Worm (Caenorhabditis elegans) whole organism, mixed stage, embryonic: ENCODE measurements around the gene C18A3.3.
A peak's percentile ranks its signal among the peaks of the same experiment; 100 is the strongest.

Experiments
- M03D4.4 ChIP-seq: sonication (generic microtip); optimal IDR thresholded peaks from 2 replicates; lab custom pipeline; 2017; ENCODE audit warnings: mild to moderate bottlenecking, missing genetic modification characterization, missing compliant biosample characterization
- bed-3 ChIP-seq: fragments of 200-800 bp; sonication (Bioruptor generic); optimal IDR thresholded peaks from 3 replicates; lab custom pipeline; 2018; ENCODE audit warnings: mild to moderate bottlenecking, missing genetic modification characterization, moderate library complexity, missing compliant biosample characterization
- blmp-1 ChIP-seq: fragments of 150-350 bp; optimal IDR thresholded peaks from 2 replicates; lab custom pipeline; 2014; ENCODE audit warnings: missing biosample characterization, missing genetic modification characterization
- ceh-39 ChIP-seq: fragments of 150-350 bp; optimal IDR thresholded peaks from 2 replicates; lab custom pipeline; 2014; ENCODE audit warnings: missing biosample characterization, missing genetic modification characterization
- ceh-43 ChIP-seq: fragments of 200-800 bp; sonication (Bioruptor generic); optimal IDR thresholded peaks from 2 replicates; lab custom pipeline; 2018; ENCODE audit warnings: mild to moderate bottlenecking, missing genetic modification characterization, moderate library complexity, missing compliant biosample characterization
- ceh-83 ChIP-seq: fragments of 200-800 bp; sonication (Bioruptor generic); optimal IDR thresholded peaks from 2 replicates; lab custom pipeline; 2018; ENCODE audit warnings: mild to moderate bottlenecking, missing genetic modification characterization, missing compliant biosample characterization
- ces-1 ChIP-seq: fragments of 150-350 bp; optimal IDR thresholded peaks from 2 replicates; lab custom pipeline; 2014; ENCODE audit warnings: missing biosample characterization, missing genetic modification reagents, missing genetic modification characterization
- cnd-1 ChIP-seq: fragments of 200-800 bp; sonication (Bioruptor generic); optimal IDR thresholded peaks from 2 replicates; lab custom pipeline; 2018; ENCODE audit warnings: mild to moderate bottlenecking, missing genetic modification characterization, missing compliant biosample characterization
- drap-1 ChIP-seq: fragments of 200-800 bp; sonication (Bioruptor generic); optimal IDR thresholded peaks from 3 replicates; lab custom pipeline; 2018; ENCODE audit warnings: mild to moderate bottlenecking, missing genetic modification characterization, missing compliant biosample characterization
- elt-1 ChIP-seq: sonication (generic microtip); optimal IDR thresholded peaks from 2 replicates; lab custom pipeline; 2017; ENCODE audit warnings: missing genetic modification characterization, mild to moderate bottlenecking, missing compliant biosample characterization, antibody characterized with exemption, moderate library complexity, borderline replicate concordance; ENCODE audit not compliant: insufficient read depth
- elt-3 ChIP-seq: fragments of 150-350 bp; optimal IDR thresholded peaks from 2 replicates; lab custom pipeline; 2014; ENCODE audit warnings: missing biosample characterization, missing genetic modification characterization
- ham-2 ChIP-seq: fragments of 200-800 bp; sonication (Bioruptor generic); optimal IDR thresholded peaks from 2 replicates; lab custom pipeline; 2018; ENCODE audit warnings: mild to moderate bottlenecking, missing genetic modification characterization, missing compliant biosample characterization
- hlh-1 ChIP-seq: fragments of 150-350 bp; optimal IDR thresholded peaks from 2 replicates; lab custom pipeline; 2014; ENCODE audit warnings: missing biosample characterization, missing genetic modification reagents, missing genetic modification characterization
- lin-13 ChIP-seq: fragments of 150-350 bp; optimal IDR thresholded peaks from 2 replicates; lab custom pipeline; 2014; ENCODE audit warnings: missing biosample characterization, missing genetic modification characterization
- lin-32 ChIP-seq: fragments of 200-800 bp; sonication (Bioruptor generic); optimal IDR thresholded peaks from 2 replicates; lab custom pipeline; 2018; ENCODE audit warnings: mild to moderate bottlenecking, missing genetic modification characterization, missing compliant biosample characterization
- lsy-2 ChIP-seq: fragments of 150-350 bp; optimal IDR thresholded peaks from 2 replicates; lab custom pipeline; 2014; ENCODE audit warnings: missing biosample characterization, missing genetic modification characterization
- mab-5 ChIP-seq: fragments of 150-350 bp; optimal IDR thresholded peaks from 2 replicates; lab custom pipeline; 2014; ENCODE audit warnings: missing biosample characterization, missing genetic modification characterization
- mep-1 ChIP-seq: fragments of 150-350 bp; optimal IDR thresholded peaks from 2 replicates; lab custom pipeline; 2017; ENCODE audit warnings: missing biosample characterization, missing genetic modification reagents, missing genetic modification characterization, inconsistent platforms
- mls-2 ChIP-seq: sonication (generic microtip); optimal IDR thresholded peaks from 2 replicates; lab custom pipeline; 2016; ENCODE audit warnings: mild to moderate bottlenecking, missing genetic modification characterization, moderate library complexity, missing compliant biosample characterization
- nhr-12 ChIP-seq: fragments of 150-350 bp; optimal IDR thresholded peaks from 2 replicates; lab custom pipeline; 2014; ENCODE audit warnings: missing biosample characterization, missing genetic modification characterization
- nhr-237 ChIP-seq: fragments of 150-350 bp; optimal IDR thresholded peaks from 2 replicates; lab custom pipeline; 2014; ENCODE audit warnings: missing biosample characterization, missing genetic modification characterization
- nhr-76 ChIP-seq: sonication (generic microtip); optimal IDR thresholded peaks from 2 replicates; lab custom pipeline; 2017; ENCODE audit warnings: missing biosample characterization, missing genetic modification characterization
- pha-4 ChIP-seq: fragments of 150-350 bp; optimal IDR thresholded peaks from 2 replicates; lab custom pipeline; 2018; ENCODE audit warnings: missing biosample characterization, missing genetic modification reagents, missing genetic modification characterization
- sem-2 ChIP-seq: fragments of 200-800 bp; sonication (Bioruptor generic); optimal IDR thresholded peaks from 2 replicates; lab custom pipeline; 2018; ENCODE audit warnings: mild to moderate bottlenecking, missing genetic modification characterization, missing compliant biosample characterization
- snpc-4 ChIP-seq: fragments of 150-350 bp; optimal IDR thresholded peaks from 2 replicates; lab custom pipeline; 2014; ENCODE audit warnings: missing biosample characterization, missing genetic modification characterization
- sptf-1 ChIP-seq: sonication (generic microtip); optimal IDR thresholded peaks from 2 replicates; lab custom pipeline; 2017; ENCODE audit warnings: mild to moderate bottlenecking, missing genetic modification characterization, moderate library complexity, missing compliant biosample characterization
- tbx-8 ChIP-seq: fragments of 200-800 bp; sonication (Bioruptor generic); optimal IDR thresholded peaks from 2 replicates; lab custom pipeline; 2018; ENCODE audit warnings: mild to moderate bottlenecking, missing genetic modification characterization, moderate library complexity, missing compliant biosample characterization
- unc-120 ChIP-seq: sonication (generic microtip); optimal IDR thresholded peaks from 2 replicates; lab custom pipeline; 2017; ENCODE audit warnings: missing genetic modification characterization, missing compliant biosample characterization; ENCODE audit not compliant: poor library complexity, severe bottlenecking
- unc-39 ChIP-seq: fragments of 150-350 bp; optimal IDR thresholded peaks from 2 replicates; lab custom pipeline; 2014; ENCODE audit warnings: missing biosample characterization, missing genetic modification characterization
- unc-62 ChIP-seq: fragments of 150-350 bp; optimal IDR thresholded peaks from 2 replicates; lab custom pipeline; 2014; ENCODE audit warnings: missing biosample characterization, missing genetic modification reagents, missing genetic modification characterization
- zip-8 ChIP-seq: fragments of 150-350 bp; optimal IDR thresholded peaks from 2 replicates; lab custom pipeline; 2014; ENCODE audit warnings: missing biosample characterization, missing genetic modification characterization
- ztf-11 ChIP-seq: fragments of 150-350 bp; optimal IDR thresholded peaks from 2 replicates; lab custom pipeline; 2014; ENCODE audit warnings: missing biosample characterization, missing genetic modification characterization

C18A3.3 gene

DNA sequence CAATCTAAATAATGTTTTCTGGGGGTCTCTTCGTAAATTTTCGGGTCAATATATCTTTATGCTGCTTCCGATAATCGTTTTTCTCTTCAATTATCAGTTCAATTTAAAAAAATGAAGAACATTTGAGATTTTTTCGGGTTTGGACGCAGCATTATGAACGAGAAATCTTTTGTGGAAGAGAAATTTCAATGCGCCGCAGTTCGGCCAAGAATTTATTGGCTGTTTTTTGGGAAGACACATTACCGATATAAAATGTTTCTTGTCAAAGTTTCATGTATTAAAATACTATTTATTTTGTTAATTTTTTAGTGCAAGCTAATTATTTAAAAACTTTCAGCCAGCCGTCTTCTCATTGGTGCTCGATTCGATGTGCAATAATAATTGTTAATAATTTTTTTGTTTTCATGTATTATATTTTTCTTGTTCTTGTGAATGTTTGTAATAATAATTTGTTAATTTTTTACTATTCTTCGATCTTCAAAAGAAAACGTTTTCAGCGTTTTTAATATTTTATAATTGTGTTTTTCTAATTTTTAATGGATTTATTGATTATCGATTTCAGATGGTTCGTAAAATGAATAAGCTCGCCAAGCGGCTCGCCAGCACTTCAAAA is at the start of gene C18A3.3, which contains the start of gene C18A3.10:
Gene C18A3.3 (plus strand): TSS at position 563 of the 613 bp plus-strand sequence.
Gene C18A3.10 (minus strand): TSS at position 101 of the 613 bp plus-strand sequence.
- TF ChIP-seq mab-5, result no peak
- no peak for TF ChIP-seq hlh-1 (tag; lab: Kevin White, UChicago)
- no peak for TF ChIP-seq pha-4 (tag; lab: Kevin White, UChicago)
- no peak for TF ChIP-seq sem-2 (GFP tag; lab: Kevin White, UChicago)
- no peak for TF ChIP-seq elt-3 (tag; lab: Kevin White, UChicago)
- no peak for TF ChIP-seq unc-62 (GFP tag; lab: Kevin White, UChicago)
- TF ChIP-seq unc-39, result no peak
- no peak for TF ChIP-seq cnd-1 (tag; lab: Kevin White, UChicago)
- no peak for TF ChIP-seq sptf-1 (tag; lab: Kevin White, UChicago)
- no peak for TF ChIP-seq ceh-43
- no peak for TF ChIP-seq drap-1 (GFP tag; lab: Kevin White, UChicago)
- no peak for TF ChIP-seq ces-1 (GFP tag; lab: Kevin White, UChicago)

- no peak for TF ChIP-seq zip-8 (tag; lab: Kevin White, UChicago)
- TF ChIP-seq ceh-83 (GFP tag; lab: Kevin White, UChicago), result no peak
- TF ChIP-seq drap-1 (GFP tag; lab: Kevin White, UChicago), result peak; percentile 55
- no peak for TF ChIP-seq ztf-11
- TF ChIP-seq lin-13 (tag; lab: Kevin White, UChicago), result no peak
- no peak for TF ChIP-seq tbx-8 (GFP tag; lab: Kevin White, UChicago)
- TF ChIP-seq pha-4 (tag; lab: Kevin White, UChicago), result no peak
- TF ChIP-seq nhr-76, result no peak
- peak; percentile 52 for TF ChIP-seq elt-1 (tag; lab: Kevin White, UChicago)
- TF ChIP-seq snpc-4 (tag; lab: Kevin White, UChicago), result no peak
- TF ChIP-seq blmp-1, result no peak
- TF ChIP-seq hlh-1 (tag; lab: Kevin White, UChicago), result no peak
- TF ChIP-seq lsy-2 (tag; lab: Kevin White, UChicago), result no peak
- no peak for TF ChIP-seq mep-1 (tag; lab: Kevin White, UChicago)
- no peak for TF ChIP-seq ceh-43
- no peak for TF ChIP-seq unc-120 (tag; lab: Kevin White, UChicago)
- TF ChIP-seq nhr-237 (tag; lab: Kevin White, UChicago), result no peak
- TF ChIP-seq mab-5, result no peak
- no peak for TF ChIP-seq nhr-12 (tag; lab: Kevin White, UChicago)
- no peak for TF ChIP-seq elt-3 (tag; lab: Kevin White, UChicago)
- TF ChIP-seq ces-1 (GFP tag; lab: Kevin White, UChicago), result no peak
- no peak for TF ChIP-seq ham-2 (GFP tag; lab: Kevin White, UChicago)
- TF ChIP-seq bed-3 (GFP tag; lab: Kevin White, UChicago), result no peak
- no peak for TF ChIP-seq mls-2 (tag; lab: Kevin White, UChicago)
- TF ChIP-seq M03D4.4 (tag; lab: Kevin White, UChicago), result no peak
- TF ChIP-seq sem-2 (GFP tag; lab: Kevin White, UChicago), result peak; percentile 50
- TF ChIP-seq ceh-39 (tag; lab: Kevin White, UChicago), result peak; percentile 70
- TF ChIP-seq sptf-1 (tag; lab: Kevin White, UChicago), result no peak
- no peak for TF ChIP-seq cnd-1 (tag; lab: Kevin White, UChicago)
Measured at ce11 chrII:5667540-5667939, 48.6 kb upstream of the C18A3.3 start.

DNA sequence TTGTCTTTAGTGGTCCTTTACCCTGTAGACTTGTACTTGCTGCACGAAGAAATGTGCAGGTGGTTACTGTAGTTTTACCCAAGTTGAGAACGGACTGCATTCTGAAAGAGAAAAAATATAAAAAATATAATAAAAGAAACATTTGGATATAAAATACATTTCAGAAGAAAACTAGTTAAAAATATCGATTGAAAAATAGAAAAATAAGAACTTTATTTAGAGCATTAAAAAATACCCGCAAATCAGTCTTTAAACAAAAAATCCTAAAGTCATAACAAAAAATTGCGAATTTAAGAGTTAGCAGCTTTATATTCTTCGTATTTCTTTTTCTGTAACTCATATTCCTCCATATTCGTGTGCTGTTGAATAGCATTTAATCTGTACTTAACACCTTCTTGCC is 47.3 kb upstream of the C18A3.3 start, which contains the start of gene C25H3.7:
Gene C25H3.7 (minus strand): TSS at position 101 of the 400 bp plus-strand sequence.
- no peak for TF ChIP-seq mls-2 (tag; lab: Kevin White, UChicago)
- no peak for TF ChIP-seq hlh-1 (tag; lab: Kevin White, UChicago)
- TF ChIP-seq lsy-2 (tag; lab: Kevin White, UChicago), result no peak
- TF ChIP-seq lin-13 (tag; lab: Kevin White, UChicago), result no peak
- TF ChIP-seq ceh-43, result no peak
- TF ChIP-seq snpc-4 (tag; lab: Kevin White, UChicago), result no peak
- no peak for TF ChIP-seq unc-120 (tag; lab: Kevin White, UChicago)
- no peak for TF ChIP-seq nhr-76
- no peak for TF ChIP-seq ces-1 (GFP tag; lab: Kevin White, UChicago)
- TF ChIP-seq M03D4.4 (tag; lab: Kevin White, UChicago), result no peak
- no peak for TF ChIP-seq blmp-1
- no peak for TF ChIP-seq lin-32 (GFP tag; lab: Kevin White, UChicago)
- TF ChIP-seq, all 35 proteins: peak for 0
